Fruit fly (Drosophila melanogaster): ENCODE measurements around the gene Sgs3.

Sgs3 gene

DNA sequence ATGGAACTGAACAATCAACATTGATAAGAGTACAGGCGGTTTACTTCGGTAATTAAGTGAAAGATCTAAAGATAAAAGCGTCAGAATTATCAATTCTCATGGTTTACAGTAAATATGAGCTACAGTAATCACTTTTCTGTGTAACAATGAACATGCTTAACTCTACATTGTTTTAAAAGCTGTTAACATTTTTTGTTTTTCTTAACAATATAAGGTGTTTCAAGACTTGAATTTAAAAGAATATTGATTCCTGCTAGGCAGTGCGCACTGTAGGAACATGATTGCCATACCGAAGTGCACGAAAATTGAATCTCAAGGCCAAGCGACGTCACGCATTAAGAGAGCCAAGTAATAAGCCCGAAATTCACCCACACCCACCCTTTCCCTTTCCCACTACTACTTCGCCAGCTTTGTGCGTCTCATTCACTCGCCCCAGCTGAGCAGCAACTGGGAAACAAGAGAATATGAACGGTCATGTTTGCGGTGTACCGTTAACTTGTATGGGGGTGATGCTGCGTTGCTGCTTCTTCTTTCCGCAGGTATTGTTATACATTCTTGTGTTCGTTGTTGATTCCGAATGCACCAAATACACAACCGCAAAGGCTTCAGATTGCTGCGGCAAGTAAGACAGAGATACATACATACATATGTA lies 20.7 kb upstream of the Sgs3 start (continued):
- peak; percentile 1 for TF ChIP-seq CG15696 (tag; optimal IDR thresholded peaks at IDR 0.05)
- TF ChIP-seq CG13123 (GFP tag; optimal IDR thresholded peaks at IDR 0.05): peak; percentile 8
- TF ChIP-seq CG10366 (GFP tag; IDR thresholded peaks at IDR 0.05): peak; percentile 69; the same call in 1 of the 2 replicates
- no peak for TF ChIP-seq zen2 (GFP tag; IDR thresholded peaks at IDR 0.05; ENCODE audit: partially characterized antibody)
- TF ChIP-seq nerfin-2 (GFP tag; IDR thresholded peaks at IDR 0.05; ENCODE audit: partially characterized antibody): no peak
- peak; percentile 65 for TF ChIP-seq mam (GFP tag; optimal IDR thresholded peaks at IDR 0.05)
- peak; percentile 1 to 53 for TF ChIP-seq chif (GFP tag; optimal IDR thresholded peaks at IDR 0.05)
- no peak for TF ChIP-seq gce (GFP tag; IDR thresholded peaks at IDR 0.05)
- peak; percentile 49 for TF ChIP-seq Side (GFP tag; optimal IDR thresholded peaks at IDR 0.05)
- peak; percentile 65 for TF ChIP-seq fd3F (GFP tag; optimal IDR thresholded peaks at IDR 0.05)
- no peak; the same call in 2 of the 3 replicates for TF ChIP-seq Mrtf (GFP tag; IDR thresholded peaks at IDR 0.05)
- TF ChIP-seq nmo (GFP tag; optimal IDR thresholded peaks at IDR 0.05): peak; percentile 63
- no peak for TF ChIP-seq ewg (GFP tag; optimal IDR thresholded peaks at IDR 0.05)
- no peak for TF ChIP-seq fru (optimal IDR thresholded peaks at IDR 0.05)
- no peak for TF ChIP-seq CG3838 (GFP tag; optimal IDR thresholded peaks at IDR 0.05)
- peak; percentile 35 for TF ChIP-seq CG5245 (GFP tag; optimal IDR thresholded peaks at IDR 0.05)
- peak; percentile 77 for TF ChIP-seq gro (GFP tag; optimal IDR thresholded peaks at IDR 0.05)
- no peak for TF ChIP-seq gcm (GFP tag; optimal IDR thresholded peaks at IDR 0.05)
- TF ChIP-seq jumu (GFP tag; optimal IDR thresholded peaks at IDR 0.05): peak; percentile 31
- TF ChIP-seq Usf (GFP tag; optimal IDR thresholded peaks at IDR 0.05): peak; percentile 47
- TF ChIP-seq Dbx (GFP tag; IDR thresholded peaks at IDR 0.05): peak; percentile 64
- peak; percentile 58 for TF ChIP-seq CG4730 (GFP tag; IDR thresholded peaks at IDR 0.05)
- TF ChIP-seq HmgD (GFP tag; optimal IDR thresholded peaks at IDR 0.05): no peak
- TF ChIP-seq Dfd (GFP tag; optimal IDR thresholded peaks at IDR 0.05): no peak
- peak; percentile 37 for TF ChIP-seq Abd-B (GFP tag; optimal IDR thresholded peaks at IDR 0.05)
- peak; percentile 25 for TF ChIP-seq zen (tag; optimal IDR thresholded peaks at IDR 0.05)
- TF ChIP-seq CG30403 (GFP tag; optimal IDR thresholded peaks at IDR 0.05): peak; percentile 69
- peak; percentile 39 for TF ChIP-seq ftz-f1 (GFP tag; optimal IDR thresholded peaks at IDR 0.05)
- peak; percentile 18 for TF ChIP-seq Ets97D (GFP tag; optimal IDR thresholded peaks at IDR 0.05)
- peak; percentile 40 for TF ChIP-seq tio (GFP tag; optimal IDR thresholded peaks at IDR 0.05)
- TF ChIP-seq GATAe (GFP tag; conservative IDR thresholded peaks at IDR 0.05): no peak
- peak; percentile 45 for TF ChIP-seq sug (tag; optimal IDR thresholded peaks at IDR 0.05)
- no peak for TF ChIP-seq fu2 (GFP tag; optimal IDR thresholded peaks at IDR 0.05)
- peak; percentile 37 for TF ChIP-seq CG10543 (GFP tag; optimal IDR thresholded peaks at IDR 0.05)
- peak; percentile 21 for TF ChIP-seq CG15073 (GFP tag; optimal IDR thresholded peaks at IDR 0.05)
- peak; percentile 64 for TF ChIP-seq esg (GFP tag; conservative IDR thresholded peaks at IDR 0.05)
- no peak for TF ChIP-seq Nf-YB (GFP tag; optimal IDR thresholded peaks at IDR 0.05)
- peak; percentile 60 for TF ChIP-seq phol (tag; optimal IDR thresholded peaks at IDR 0.05)
- TF ChIP-seq ash1 (GFP tag; optimal IDR thresholded peaks at IDR 0.05): no peak
- no peak for TF ChIP-seq ab (GFP tag; optimal IDR thresholded peaks at IDR 0.05)
- peak; percentile 78 for TF ChIP-seq CG14441 (GFP tag; IDR thresholded peaks at IDR 0.05)
- peak; percentile 67; the same call in 1 of the 2 replicates for TF ChIP-seq CG7372 (GFP tag; IDR thresholded peaks at IDR 0.05)
- TF ChIP-seq CG18764 (GFP tag; optimal IDR thresholded peaks at IDR 0.05): no peak
- no peak for TF ChIP-seq sr (GFP tag; IDR thresholded peaks at IDR 0.05)
- no peak; the same call in 1 of the 2 replicates for TF ChIP-seq gt (GFP tag; IDR thresholded peaks at IDR 0.05)
- TF ChIP-seq dmrt99B (tag; optimal IDR thresholded peaks at IDR 0.05): peak; percentile 67
- no peak for TF ChIP-seq NK7.1 (GFP tag; optimal IDR thresholded peaks at IDR 0.05)
- no peak for TF ChIP-seq CG11560 (tag; IDR thresholded peaks at IDR 0.05)
- TF ChIP-seq CG7556 (GFP tag; optimal IDR thresholded peaks at IDR 0.05): peak; percentile 49
- TF ChIP-seq CG10462 (GFP tag; optimal IDR thresholded peaks at IDR 0.05): no peak
- TF ChIP-seq Hmr (GFP tag; optimal IDR thresholded peaks at IDR 0.05): peak; percentile 64

Data from whole organism, embryonic.